Fruit fly (Drosophila melanogaster) whole organism, embryonic: Measurements from ENCODE around the gene CG43210.
A peak's percentile ranks its signal among the peaks of the same experiment; 100 is the strongest.

Experiments
- Adf1 ChIP-seq: fragments of 200-800 bp; sonication (Bioruptor generic); IDR thresholded peaks from 2 replicates; pipeline ENCODE4 v1.3.6; 2022; ENCODE audit warnings: missing biosample characterization, missing genetic modification characterization
- Atf6 ChIP-seq: fragments of 200-800 bp; sonication (Bioruptor generic); IDR thresholded peaks from 2 replicates; pipeline ENCODE4 v1.3.6; 2022; ENCODE audit warnings: missing biosample characterization, missing genetic modification characterization
- B-H2 ChIP-seq: fragments of 200-800 bp; sonication (Bioruptor generic); optimal IDR thresholded peaks from 2 replicates; lab custom pipeline; 2018; ENCODE audit warnings: missing biosample characterization, mild to moderate bottlenecking, missing genetic modification characterization
- CG12155 ChIP-seq: fragments of 200-800 bp; sonication (Bioruptor generic); optimal IDR thresholded peaks from 3 replicates; lab custom pipeline; 2016; ENCODE audit warnings: missing biosample characterization, missing genetic modification characterization
- CG12391 ChIP-seq: fragments of 200-800 bp; sonication (Bioruptor generic); optimal IDR thresholded peaks from 3 replicates; lab custom pipeline; 2018; ENCODE audit warnings: missing biosample characterization, mild to moderate bottlenecking, missing genetic modification characterization, moderate library complexity
- CG12942 ChIP-seq: fragments of 200-800 bp; sonication (Bioruptor generic); optimal IDR thresholded peaks from 3 replicates; lab custom pipeline; 2016; ENCODE audit warnings: missing biosample characterization, missing genetic modification characterization
- CG18262 ChIP-seq: fragments of 200-800 bp; optimal IDR thresholded peaks from 3 replicates; lab custom pipeline; 2019; ENCODE audit warnings: missing biosample characterization, mild to moderate bottlenecking, missing genetic modification characterization, moderate library complexity
- CG2120 ChIP-seq: fragments of 200-800 bp; sonication (Bioruptor generic); optimal IDR thresholded peaks from 3 replicates; lab custom pipeline; 2016; ENCODE audit warnings: missing biosample characterization, missing genetic modification characterization
- CG2129 ChIP-seq: fragments of 200-800 bp; sonication (Bioruptor generic); IDR thresholded peaks from 2 replicates; pipeline ENCODE4 v1.3.6; 2022; ENCODE audit warnings: missing biosample characterization, missing genetic modification characterization; ENCODE audit not compliant: partially characterized antibody
- CG30403 ChIP-seq: fragments of 200-800 bp; sonication (Bioruptor generic); optimal IDR thresholded peaks from 3 replicates; lab custom pipeline; 2016; ENCODE audit warnings: missing biosample characterization, missing genetic modification characterization
- CG31365 ChIP-seq: fragments of 200-800 bp; sonication (Bioruptor generic); optimal IDR thresholded peaks from 2 replicates; lab custom pipeline; 2018; ENCODE audit warnings: missing biosample characterization, mild to moderate bottlenecking, missing genetic modification characterization
- CG32532 ChIP-seq: fragments of 200-800 bp; sonication (Bioruptor generic); IDR thresholded peaks from 2 replicates; pipeline ENCODE4 v1.3.6; 2022; ENCODE audit warnings: missing biosample characterization, missing genetic modification characterization
- CG32772 ChIP-seq: fragments of 200-800 bp; sonication (Bioruptor generic); IDR thresholded peaks from 2 replicates; pipeline ENCODE4 v1.3.6; 2022; ENCODE audit warnings: missing biosample characterization, missing genetic modification characterization
- CG33213 ChIP-seq: fragments of 200-800 bp; sonication (Bioruptor generic); optimal IDR thresholded peaks from 3 replicates; lab custom pipeline; 2016; ENCODE audit warnings: missing biosample characterization, missing genetic modification characterization
- CG9797 ChIP-seq: fragments of 200-800 bp; sonication (Bioruptor generic); optimal IDR thresholded peaks from 3 replicates; lab custom pipeline; 2018; ENCODE audit warnings: missing biosample characterization, mild to moderate bottlenecking, missing genetic modification characterization
- CG9876 ChIP-seq: fragments of 200-800 bp; sonication (Bioruptor generic); optimal IDR thresholded peaks from 2 replicates; lab custom pipeline; 2016; ENCODE audit warnings: missing biosample characterization, missing genetic modification characterization
- Drgx ChIP-seq: fragments of 200-800 bp; sonication (Bioruptor generic); IDR thresholded peaks from 2 replicates; pipeline ENCODE4 v1.3.6; 2022; ENCODE audit warnings: missing biosample characterization, missing genetic modification characterization
- HLH54F ChIP-seq: fragments of 200-800 bp; sonication (Bioruptor generic); optimal IDR thresholded peaks from 3 replicates; lab custom pipeline; 2016; ENCODE audit warnings: missing biosample characterization, missing genetic modification characterization
- Hr39 ChIP-seq: fragments of >200 bp; optimal IDR thresholded peaks from 2 replicates; lab custom pipeline; 2017
- Jarid2 ChIP-seq: fragments of 200-800 bp; sonication (Bioruptor generic); optimal IDR thresholded peaks from 3 replicates; lab custom pipeline; 2017; ENCODE audit warnings: mild to moderate bottlenecking, missing biosample characterization, missing genetic modification reagents, missing genetic modification characterization
- Kr ChIP-seq: fragments of 200-800 bp; sonication (Bioruptor generic); optimal IDR thresholded peaks from 2 replicates; lab custom pipeline; 2017; ENCODE audit warnings: missing biosample characterization, mild to moderate bottlenecking, missing genetic modification characterization
- Meics ChIP-seq: fragments of 200-800 bp; sonication (Bioruptor generic); optimal IDR thresholded peaks from 2 replicates; lab custom pipeline; 2017; ENCODE audit warnings: missing biosample characterization, mild to moderate bottlenecking, missing genetic modification characterization
- Mrtf ChIP-seq: fragments of 200-800 bp; sonication (Bioruptor generic); IDR thresholded peaks from 3 replicates; pipeline ENCODE4 v1.3.6; 2022; ENCODE audit warnings: missing biosample characterization, missing genetic modification characterization
- NFAT ChIP-seq: fragments of 200-800 bp; sonication (Bioruptor generic); IDR thresholded peaks from 2 replicates; pipeline ENCODE4 v1.3.6; 2022; ENCODE audit warnings: missing biosample characterization, missing genetic modification characterization
- Pdp1 ChIP-seq, 2 experiments: fragments of 200-800 bp; sonication (Bioruptor generic); optimal IDR thresholded peaks; 3 replicates each; lab custom pipeline; 2016; ENCODE audit warnings: missing biosample characterization in 2 of 2, missing genetic modification characterization in 2 of 2, mild to moderate bottlenecking in 1 of 2, moderate library complexity in 1 of 2
- Spps ChIP-seq: fragments of 200-800 bp; sonication (Bioruptor generic); optimal IDR thresholded peaks from 2 replicates; lab custom pipeline; 2018; ENCODE audit warnings: missing biosample characterization, mild to moderate bottlenecking, missing genetic modification characterization
- TFAM ChIP-seq: fragments of 200-800 bp; sonication (Bioruptor generic); optimal IDR thresholded peaks from 2 replicates; lab custom pipeline; 2017; ENCODE audit warnings: missing biosample characterization, missing genetic modification characterization, inconsistent platforms
- YL-1 ChIP-seq: fragments of 200-800 bp; sonication (Bioruptor generic); optimal IDR thresholded peaks from 3 replicates; lab custom pipeline; 2017; ENCODE audit warnings: missing biosample characterization, mild to moderate bottlenecking, missing genetic modification characterization
- ara ChIP-seq: fragments of 200-800 bp; sonication (Bioruptor generic); IDR thresholded peaks from 2 replicates; pipeline ENCODE4 v1.3.6; 2022; ENCODE audit warnings: missing biosample characterization, missing genetic modification characterization
- ato ChIP-seq: fragments of 200-800 bp; sonication (Bioruptor generic); IDR thresholded peaks from 2 replicates; pipeline ENCODE4 v1.3.6; 2022; ENCODE audit warnings: missing biosample characterization, missing genetic modification characterization; ENCODE audit not compliant: partially characterized antibody
- bab2 ChIP-seq: fragments of 200-800 bp; sonication (Bioruptor generic); optimal IDR thresholded peaks from 2 replicates; lab custom pipeline; 2016; ENCODE audit warnings: missing biosample characterization, missing genetic modification characterization
- bcd ChIP-seq: fragments of 200-800 bp; sonication (Bioruptor generic); optimal IDR thresholded peaks from 2 replicates; lab custom pipeline; 2017; ENCODE audit warnings: missing biosample characterization, mild to moderate bottlenecking, missing genetic modification characterization
- br ChIP-seq: fragments of >200 bp; optimal IDR thresholded peaks from 2 replicates; lab custom pipeline; 2017
- chinmo ChIP-seq: fragments of 200-800 bp; sonication (Bioruptor generic); IDR thresholded peaks from 4 replicates; pipeline ENCODE4 v1.3.6; 2022; ENCODE audit warnings: missing biosample characterization, missing genetic modification characterization; ENCODE audit not compliant: partially characterized antibody
- chn ChIP-seq: fragments of 200-800 bp; sonication (Bioruptor generic); optimal IDR thresholded peaks from 2 replicates; lab custom pipeline; 2016; ENCODE audit warnings: missing biosample characterization, missing genetic modification characterization
- da ChIP-seq: fragments of 200-800 bp; sonication (Bioruptor generic); optimal IDR thresholded peaks from 2 replicates; lab custom pipeline; 2016; ENCODE audit warnings: missing biosample characterization, missing genetic modification characterization
- dimm ChIP-seq: fragments of 200-800 bp; sonication (Bioruptor generic); IDR thresholded peaks from 2 replicates; pipeline ENCODE4 v1.3.6; 2022; ENCODE audit warnings: missing biosample characterization, missing genetic modification characterization
- dmrt99B ChIP-seq: fragments of 200-800 bp; sonication (Bioruptor generic); optimal IDR thresholded peaks from 2 replicates; lab custom pipeline; 2018; ENCODE audit warnings: missing biosample characterization, mild to moderate bottlenecking, missing genetic modification characterization, moderate library complexity
- dpn ChIP-seq, 2 experiments: fragments of 200-800 bp; sonication (Bioruptor generic); optimal IDR thresholded peaks; 3 replicates each; lab custom pipeline; 2016; ENCODE audit warnings: missing biosample characterization in 2 of 2, missing genetic modification characterization in 2 of 2
- ewg ChIP-seq: fragments of 200-800 bp; sonication (Bioruptor generic); optimal IDR thresholded peaks from 3 replicates; lab custom pipeline; 2017; ENCODE audit warnings: mild to moderate bottlenecking, missing biosample characterization, missing genetic modification reagents, missing genetic modification characterization
- fu2 ChIP-seq: fragments of 200-800 bp; sonication (Bioruptor generic); optimal IDR thresholded peaks from 2 replicates; lab custom pipeline; 2016; ENCODE audit warnings: missing biosample characterization, missing genetic modification characterization
- grau ChIP-seq: fragments of 200-800 bp; optimal IDR thresholded peaks from 3 replicates; lab custom pipeline; 2019; ENCODE audit warnings: missing biosample characterization, mild to moderate bottlenecking, missing genetic modification characterization, moderate library complexity
- grn ChIP-seq: fragments of 200-800 bp; sonication (Bioruptor generic); optimal IDR thresholded peaks from 3 replicates; lab custom pipeline; 2017; ENCODE audit warnings: missing biosample characterization, missing genetic modification characterization
- jumu ChIP-seq: fragments of 200-800 bp; sonication (Bioruptor generic); optimal IDR thresholded peaks from 3 replicates; lab custom pipeline; 2016; ENCODE audit warnings: missing biosample characterization, missing genetic modification characterization
- ken ChIP-seq: fragments of 200-800 bp; sonication (Bioruptor generic); IDR thresholded peaks from 3 replicates; pipeline ENCODE4 v1.3.6; 2022; ENCODE audit warnings: missing biosample characterization, missing genetic modification characterization
- mld ChIP-seq: fragments of 200-800 bp; sonication (Bioruptor generic); IDR thresholded peaks from 3 replicates; pipeline ENCODE4 v1.3.6; 2022; ENCODE audit warnings: missing biosample characterization, missing genetic modification characterization; ENCODE audit not compliant: partially characterized antibody
- nau ChIP-seq: fragments of 200-800 bp; sonication (Bioruptor generic); optimal IDR thresholded peaks from 3 replicates; lab custom pipeline; 2017; ENCODE audit warnings: missing biosample characterization, mild to moderate bottlenecking, missing genetic modification characterization, missing genetic modification reagents
- psq ChIP-seq: fragments of 200-800 bp; sonication (Bioruptor generic); optimal IDR thresholded peaks from 2 replicates; lab custom pipeline; 2017; ENCODE audit warnings: missing biosample characterization, missing genetic modification characterization
- row ChIP-seq: fragments of 200-800 bp; sonication (Bioruptor generic); IDR thresholded peaks from 3 replicates; pipeline ENCODE4 v1.3.6; 2022; ENCODE audit warnings: missing biosample characterization, missing genetic modification characterization
- seq ChIP-seq: fragments of 200-800 bp; sonication (Bioruptor generic); IDR thresholded peaks from 2 replicates; pipeline ENCODE4 v1.3.6; 2022; ENCODE audit warnings: missing biosample characterization, missing genetic modification characterization

The CG43210 gene

dm6 chr3R:18577739-18578417 lies 12.9 kb upstream of the CG43210 start:
- TF ChIP-seq chn (GFP tag; lab: Kevin White, UChicago) (no peak), NFAT (no peak), ara (GFP tag; lab: Robert Waterston, UW) (no peak), CG30403 (GFP tag; lab: Kevin White, UChicago) (no peak), Kr (no peak), nau (GFP tag; lab: Kevin White, UChicago) (no peak), CG2120 (GFP tag; lab: Kevin White, UChicago) (no peak), Meics (peak; percentile 19), CG18262 (tag; lab: Kevin White, UChicago) (no peak), bcd (GFP tag; lab: Kevin White, UChicago) (no peak), ken (GFP tag; lab: Robert Waterston, UW) (no peak), chinmo (GFP tag; lab: Robert Waterston, UW) (no peak), Drgx (GFP tag; lab: Robert Waterston, UW) (peak; percentile 45; the same call in 1 of the 2 replicates), CG9797 (GFP tag; lab: Kevin White, UChicago) (no peak), HLH54F (no peak), CG12155 (GFP tag; lab: Kevin White, UChicago) (peak; percentile 41), CG12391 (tag; lab: Kevin White, UChicago) (no peak), Atf6 (GFP tag; lab: Robert Waterston, UW) (no peak), row (GFP tag; lab: Robert Waterston, UW) (0 out of 3 replicates have a peak, but pooled peaks have one; percentile 11)
- TF ChIP-seq, all 482 proteins: peak for 4

dm6 chr3R:18573699-18574259 lies 8.8 kb upstream of the CG43210 start:
- TF ChIP-seq Hr39 (lab: Kevin White, UChicago) = no peak
- TF ChIP-seq mld (GFP tag; lab: Robert Waterston, UW) = no peak
- TF ChIP-seq CG32532 (GFP tag; lab: Robert Waterston, UW) = peak; percentile 93
- peak; percentile 85 for TF ChIP-seq psq
- TF ChIP-seq br (lab: Kevin White, UChicago) = no peak
- TF ChIP-seq CG2129 (GFP tag; lab: Robert Waterston, UW) = no peak
- TF ChIP-seq CG33213 (GFP tag; lab: Kevin White, UChicago) = peak; percentile 67
- peak; percentile 87 for TF ChIP-seq YL-1
- TF ChIP-seq CG31365 (tag; lab: Kevin White, UChicago) = peak; percentile 68
- peak; percentile 95 for TF ChIP-seq dmrt99B
- TF ChIP-seq dimm (GFP tag; lab: Robert Waterston, UW) = no peak; the same call in 1 of the 2 replicates
- peak; percentile 87 to 93 for TF ChIP-seq Pdp1 (GFP tag; optimal IDR thresholded peaks at IDR 0.05; lab: Kevin White, UChicago)
- TF ChIP-seq Spps (tag; lab: Kevin White, UChicago) = peak; percentile 84
- TF ChIP-seq CG32772 = peak; percentile 85
- peak; percentile 94 for TF ChIP-seq seq (GFP tag; lab: Robert Waterston, UW)
- peak; percentile 95 for TF ChIP-seq fu2 (GFP tag; lab: Kevin White, UChicago)
- peak; percentile 90 for TF ChIP-seq ewg
- peak; percentile 66 for TF ChIP-seq TFAM (GFP tag; lab: Kevin White, UChicago)
- TF ChIP-seq Adf1 = peak; percentile 78
- TF ChIP-seq Jarid2 (GFP tag; lab: Kevin White, UChicago) = peak; percentile 79
- peak; percentile 79 for TF ChIP-seq da (GFP tag; lab: Kevin White, UChicago)
- TF ChIP-seq CG12942 = peak; percentile 92
- TF ChIP-seq CG9876 = peak; percentile 82
- peak; percentile 90 for TF ChIP-seq bab2 (GFP tag; lab: Kevin White, UChicago)
- TF ChIP-seq Mrtf = peak; percentile 80
- TF ChIP-seq dpn (GFP tag; optimal IDR thresholded peaks at IDR 0.05; lab: Kevin White, UChicago) = peak; percentile 93 to 96
- TF ChIP-seq B-H2 = peak; percentile 69
- no peak for TF ChIP-seq grn (GFP tag; lab: Kevin White, UChicago)
- peak; percentile 96 for TF ChIP-seq grau (tag; lab: Kevin White, UChicago)
- TF ChIP-seq jumu (GFP tag; lab: Kevin White, UChicago) = peak; percentile 83
- no peak for TF ChIP-seq ato (GFP tag; lab: Robert Waterston, UW)
